Worm (Caenorhabditis elegans): Measurements from ENCODE around the gene C42D4.18.

DNA sequence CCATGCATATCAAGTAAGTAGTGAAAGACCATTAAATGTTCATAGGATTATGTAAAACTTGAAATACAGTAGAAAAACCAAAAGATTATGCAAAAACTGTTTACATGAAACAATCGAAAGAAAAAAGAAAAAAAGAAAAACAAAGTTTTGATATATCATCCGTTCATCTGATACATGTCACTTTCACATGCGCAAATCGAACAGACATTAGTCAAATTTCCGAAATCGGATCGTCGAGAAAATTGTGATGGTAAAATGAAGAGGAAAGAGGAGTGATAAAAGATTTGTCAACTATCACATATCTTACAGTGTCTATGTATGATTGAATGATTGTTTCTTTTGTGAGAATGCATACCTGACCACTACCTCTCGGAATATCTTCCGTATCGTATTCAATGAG lies 42.4 kb downstream of the C42D4.18 start:
- no peak for TF ChIP-seq ama-1 (optimal IDR thresholded peaks at IDR 0.05)
- TF ChIP-seq pes-1 (GFP tag; IDR thresholded peaks at IDR 0.05): no peak
